Worm (Caenorhabditis elegans) whole organism, young adult: ENCODE results near the gene Y4C6B.1.

Experiments used
- B0019.2 ChIP-seq: fragments of 200-800 bp; sonication (Bioruptor generic); conservative IDR thresholded peaks from 2 replicates; pipeline ENCODE4 v1.3.6; 2022; ENCODE audit warnings: missing genetic modification reagents, missing genetic modification characterization, missing compliant biosample characterization
- B0035.1 ChIP-seq: sonication (generic microtip); optimal IDR thresholded peaks from 2 replicates; lab custom pipeline; 2016; ENCODE audit warnings: missing genetic modification characterization, mild to moderate bottlenecking, missing compliant biosample characterization, missing genotype, missing genetic modification reagents
- B0261.1 ChIP-seq: sonication (generic microtip); optimal IDR thresholded peaks from 2 replicates; lab custom pipeline; 2016; ENCODE audit warnings: mild to moderate bottlenecking, missing genetic modification characterization, moderate library complexity, missing compliant biosample characterization
- B0336.3 ChIP-seq: fragments of 200-800 bp; sonication (Bioruptor generic); IDR thresholded peaks from 2 replicates; pipeline ENCODE4 v1.3.6; 2022; ENCODE audit warnings: missing genetic modification characterization, missing compliant biosample characterization
- C06A6.2 ChIP-seq: fragments of 200-800 bp; sonication (Bioruptor generic); conservative IDR thresholded peaks from 2 replicates; pipeline ENCODE4 v1.3.6; 2022; ENCODE audit warnings: missing genetic modification characterization, missing compliant biosample characterization
- D2030.7 ChIP-seq: fragments of 200-800 bp; sonication (Bioruptor generic); IDR thresholded peaks from 2 replicates; pipeline ENCODE4 v1.3.6; 2022; ENCODE audit warnings: missing genetic modification reagents, missing genetic modification characterization, missing compliant biosample characterization
- F23B12.7 ChIP-seq: sonication (generic microtip); optimal IDR thresholded peaks from 2 replicates; lab custom pipeline; 2017; ENCODE audit warnings: missing genetic modification characterization, mild to moderate bottlenecking, missing compliant biosample characterization, antibody characterized with exemption, moderate library complexity; ENCODE audit not compliant: insufficient read depth
- F39B2.1 ChIP-seq: fragments of 200-800 bp; sonication (Bioruptor generic); IDR thresholded peaks from 2 replicates; pipeline ENCODE4 v1.3.6; 2022; ENCODE audit warnings: missing genetic modification reagents, missing genetic modification characterization, missing compliant biosample characterization
- F57C9.4 ChIP-seq: sonication (generic microtip); optimal IDR thresholded peaks from 2 replicates; lab custom pipeline; 2017; ENCODE audit warnings: mild to moderate bottlenecking, missing genetic modification characterization, missing compliant biosample characterization
- K12H6.12 ChIP-seq: fragments of 200-800 bp; sonication (Bioruptor generic); optimal IDR thresholded peaks from 2 replicates; lab custom pipeline; 2018; ENCODE audit warnings: mild to moderate bottlenecking, missing genetic modification characterization, missing compliant biosample characterization
- Y53F4B.3 ChIP-seq: fragments of 200-800 bp; sonication (Bioruptor generic); IDR thresholded peaks from 2 replicates; pipeline ENCODE4 v1.3.6; 2022; ENCODE audit warnings: missing genetic modification reagents, missing genetic modification characterization, missing compliant biosample characterization
- Y79H2A.3 ChIP-seq: fragments of 200-800 bp; sonication (Bioruptor generic); conservative IDR thresholded peaks from 2 replicates; pipeline ENCODE4 v1.3.6; 2022; ENCODE audit warnings: missing genetic modification reagents, missing genetic modification characterization, missing compliant biosample characterization
- akir-1 ChIP-seq: fragments of 200-800 bp; sonication (Bioruptor generic); optimal IDR thresholded peaks from 2 replicates; lab custom pipeline; 2018; ENCODE audit warnings: mild to moderate bottlenecking, missing genetic modification characterization, moderate library complexity, missing compliant biosample characterization
- aptf-2 ChIP-seq: fragments of 200-800 bp; sonication (Bioruptor generic); conservative IDR thresholded peaks from 2 replicates; pipeline ENCODE4 v1.3.6; 2022; ENCODE audit warnings: missing genetic modification reagents, missing genetic modification characterization, missing compliant biosample characterization
- attf-6 ChIP-seq: fragments of 200-800 bp; sonication (Bioruptor generic); IDR thresholded peaks from 2 replicates; pipeline ENCODE4 v1.3.6; 2022; ENCODE audit warnings: missing genetic modification reagents, missing genetic modification characterization, missing compliant biosample characterization
- ceh-27 ChIP-seq: fragments of 200-800 bp; sonication (Bioruptor generic); optimal IDR thresholded peaks from 2 replicates; lab custom pipeline; 2018; ENCODE audit warnings: mild to moderate bottlenecking, missing genetic modification characterization, moderate library complexity, missing compliant biosample characterization
- ceh-40 ChIP-seq: fragments of 200-800 bp; sonication (Bioruptor generic); IDR thresholded peaks from 2 replicates; pipeline ENCODE4 v1.3.6; 2022; ENCODE audit warnings: missing genetic modification characterization, missing compliant biosample characterization
- ceh-79 ChIP-seq: sonication (generic microtip); optimal IDR thresholded peaks from 2 replicates; lab custom pipeline; 2017; ENCODE audit warnings: mild to moderate bottlenecking, missing genetic modification characterization, missing compliant biosample characterization
- dox-1 ChIP-seq: fragments of 200-800 bp; sonication (Bioruptor generic); IDR thresholded peaks from 2 replicates; pipeline ENCODE4 v1.3.6; 2022; ENCODE audit warnings: missing genetic modification reagents, missing genetic modification characterization, missing compliant biosample characterization
- dpff-1 ChIP-seq: sonication (generic microtip); optimal IDR thresholded peaks from 2 replicates; lab custom pipeline; 2017; ENCODE audit warnings: mild to moderate bottlenecking, missing genetic modification characterization, missing compliant biosample characterization
- egl-44 ChIP-seq: fragments of 200-800 bp; sonication (Bioruptor generic); IDR thresholded peaks from 2 replicates; pipeline ENCODE4 v1.3.6; 2022; ENCODE audit warnings: missing genetic modification reagents, missing genetic modification characterization, missing compliant biosample characterization
- ets-4 ChIP-seq: fragments of 200-800 bp; sonication (Bioruptor generic); optimal IDR thresholded peaks from 2 replicates; lab custom pipeline; 2018; ENCODE audit warnings: mild to moderate bottlenecking, missing genetic modification characterization, missing compliant biosample characterization
- hmg-1.2 ChIP-seq: fragments of 200-800 bp; sonication (Bioruptor generic); IDR thresholded peaks from 2 replicates; pipeline ENCODE4 v1.3.6; 2022; ENCODE audit warnings: missing genetic modification reagents, missing genetic modification characterization, missing compliant biosample characterization
- lag-1 ChIP-seq: fragments of 200-800 bp; sonication (Bioruptor generic); IDR thresholded peaks from 2 replicates; pipeline ENCODE4 v1.3.6; 2022; ENCODE audit warnings: missing genetic modification reagents, missing genetic modification characterization, missing compliant biosample characterization
- lin-35 ChIP-seq, 3 experiments: fragments of 150-350 bp in 2 of 3; sonication (generic microtip) in 1 of 3; optimal IDR thresholded peaks; 2 replicates each; lab custom pipeline; 2014 to 2018; ENCODE audit warnings: missing biosample characterization in 3 of 3, missing genetic modification characterization in 3 of 3, missing genetic modification reagents in 3 of 3
- lin-40 ChIP-seq: sonication (generic microtip); optimal IDR thresholded peaks from 2 replicates; lab custom pipeline; 2016; ENCODE audit warnings: missing genetic modification characterization, mild to moderate bottlenecking, missing compliant biosample characterization, missing genotype, missing genetic modification reagents
- lin-54 ChIP-seq: fragments of 200-800 bp; sonication (Bioruptor generic); optimal IDR thresholded peaks from 2 replicates; lab custom pipeline; 2018; ENCODE audit warnings: mild to moderate bottlenecking, missing genetic modification characterization, missing compliant biosample characterization
- lir-1 ChIP-seq: fragments of 200-800 bp; sonication (Bioruptor generic); conservative IDR thresholded peaks from 2 replicates; pipeline ENCODE4 v1.3.6; 2022; ENCODE audit warnings: missing genetic modification reagents, missing genetic modification characterization, missing compliant biosample characterization
- lsy-27 ChIP-seq: sonication (generic microtip); optimal IDR thresholded peaks from 2 replicates; lab custom pipeline; 2017; ENCODE audit warnings: missing genetic modification characterization, mild to moderate bottlenecking, missing compliant biosample characterization, antibody characterized with exemption, missing genotype, borderline replicate concordance; ENCODE audit not compliant: insufficient read depth
- madf-3 ChIP-seq: fragments of 200-800 bp; sonication (Bioruptor generic); IDR thresholded peaks from 2 replicates; pipeline ENCODE4 v1.3.6; 2022; ENCODE audit warnings: missing genetic modification reagents, missing genetic modification characterization, missing compliant biosample characterization
- madf-6 ChIP-seq: fragments of 200-800 bp; sonication (Bioruptor generic); IDR thresholded peaks from 2 replicates; pipeline ENCODE4 v1.3.6; 2022; ENCODE audit warnings: missing genetic modification reagents, missing genetic modification characterization, missing compliant biosample characterization
- mel-28 ChIP-seq: sonication (generic microtip); optimal IDR thresholded peaks from 2 replicates; lab custom pipeline; 2016; ENCODE audit warnings: borderline replicate concordance, mild to moderate bottlenecking, missing genetic modification characterization, missing compliant biosample characterization
- mxl-1 ChIP-seq: sonication (generic microtip); optimal IDR thresholded peaks from 2 replicates; lab custom pipeline; 2016; ENCODE audit warnings: missing genetic modification characterization, missing compliant biosample characterization
- nhr-27 ChIP-seq: fragments of 200-800 bp; sonication (Bioruptor generic); optimal IDR thresholded peaks from 2 replicates; lab custom pipeline; 2018; ENCODE audit warnings: mild to moderate bottlenecking, missing genetic modification characterization, moderate library complexity, missing compliant biosample characterization
- nhr-80 ChIP-seq: sonication (generic microtip); optimal IDR thresholded peaks from 2 replicates; lab custom pipeline; 2016; ENCODE audit warnings: missing genetic modification characterization, missing compliant biosample characterization
- repo-1 ChIP-seq: sonication (generic microtip); optimal IDR thresholded peaks from 2 replicates; lab custom pipeline; 2017; ENCODE audit warnings: mild to moderate bottlenecking, missing genetic modification characterization, missing compliant biosample characterization
- sdz-38 ChIP-seq: sonication (generic microtip); optimal IDR thresholded peaks from 2 replicates; lab custom pipeline; 2016; ENCODE audit warnings: missing genotype, missing genetic modification characterization, missing compliant biosample characterization
- snpc-1.3 ChIP-seq: sonication (generic microtip); optimal IDR thresholded peaks from 2 replicates; lab custom pipeline; 2017; ENCODE audit warnings: missing genetic modification characterization, mild to moderate bottlenecking, missing compliant biosample characterization, antibody characterized with exemption, moderate library complexity, missing genotype, missing genetic modification reagents; ENCODE audit not compliant: insufficient read depth
- snpc-4 ChIP-seq, 5 experiments: fragments of 150-350 bp in 1 of 5; sonication (generic microtip) in 4 of 5; optimal IDR thresholded peaks; 2 replicates each; lab custom pipeline; 2014 to 2018; ENCODE audit warnings: missing genetic modification characterization in 5 of 5, missing biosample characterization in 3 of 5, antibody characterized with exemption in 2 of 5, mild to moderate bottlenecking in 2 of 5, missing compliant biosample characterization in 2 of 5, missing genotype in 2 of 5, moderate library complexity in 2 of 5, missing genetic modification reagents in 1 of 5
- somi-1 ChIP-seq: fragments of 200-800 bp; sonication (Bioruptor generic); optimal IDR thresholded peaks from 2 replicates; lab custom pipeline; 2018; ENCODE audit warnings: mild to moderate bottlenecking, missing genetic modification characterization, missing compliant biosample characterization
- sptf-2 ChIP-seq: fragments of 200-800 bp; sonication (Bioruptor generic); optimal IDR thresholded peaks from 2 replicates; lab custom pipeline; 2018; ENCODE audit warnings: mild to moderate bottlenecking, missing genetic modification characterization, missing compliant biosample characterization
- tbp1 ChIP-seq: fragments of 200-800 bp; sonication (Bioruptor generic); optimal IDR thresholded peaks from 2 replicates; lab custom pipeline; 2018; ENCODE audit warnings: mild to moderate bottlenecking, missing genetic modification characterization, missing compliant biosample characterization
- tlf-1 ChIP-seq: fragments of 200-800 bp; sonication (Bioruptor generic); optimal IDR thresholded peaks from 2 replicates; lab custom pipeline; 2018; ENCODE audit warnings: mild to moderate bottlenecking, missing genetic modification characterization, missing compliant biosample characterization
- xnd-1 ChIP-seq: sonication (generic microtip); optimal IDR thresholded peaks from 2 replicates; lab custom pipeline; 2016; ENCODE audit warnings: missing genotype, missing genetic modification reagents, missing genetic modification characterization, missing compliant biosample characterization
- ztf-18 ChIP-seq: sonication (generic microtip); optimal IDR thresholded peaks from 2 replicates; lab custom pipeline; 2016; ENCODE audit warnings: missing genotype, mild to moderate bottlenecking, missing genetic modification characterization, missing compliant biosample characterization
- ztf-22 ChIP-seq: fragments of 200-800 bp; sonication (Bioruptor generic); optimal IDR thresholded peaks from 2 replicates; lab custom pipeline; 2018; ENCODE audit warnings: mild to moderate bottlenecking, missing genetic modification characterization, moderate library complexity, missing compliant biosample characterization

Y4C6B.1 gene

ce11 chrIV:5393566-5393965, 39.3 kb downstream of the Y4C6B.1 start:
- TF ChIP-seq nhr-80 (peak; percentile 43), tlf-1 (peak; percentile 1), B0336.3 (GFP tag; lab: Robert Waterston, UW) (0 out of 2 replicates have a peak, but pooled peaks have one; percentile 10), snpc-4 (GFP tag; optimal IDR thresholded peaks at IDR 0.05; lab: Kevin White, UChicago) (no peak), snpc-4 (tag; optimal IDR thresholded peaks at IDR 0.05; lab: Kevin White, UChicago) (peak in 1 of 4 experiments; percentile 45), attf-6 (0 out of 2 replicates have a peak, but pooled peaks have one; percentile 46), F39B2.1 (no peak), snpc-1.3 (tag; lab: Kevin White, UChicago) (peak; percentile 4), hmg-1.2 (GFP tag; lab: Robert Waterston, UW) (0 out of 2 replicates have a peak, but pooled peaks have one; percentile 16), sptf-2 (GFP tag; lab: Kevin White, UChicago) (no peak)

ce11 chrIV:5394687-5395086, 40.4 kb downstream of the Y4C6B.1 start, which contains the start of the genes perm-3 and swsn-6:
perm-3 (minus strand) TSS chrIV:5394804.
swsn-6 (plus strand) TSS chrIV:5395033.
- TF ChIP-seq Y79H2A.3 (GFP tag; lab: Robert Waterston, UW), result no peak
- peak; percentile 96 for TF ChIP-seq ztf-18 (tag; lab: Kevin White, UChicago)
- no peak for TF ChIP-seq K12H6.12
- TF ChIP-seq B0019.2, result no peak
- no peak; the same call in 1 of the 2 replicates for TF ChIP-seq C06A6.2 (GFP tag; lab: Robert Waterston, UW)
- no peak for TF ChIP-seq egl-44 (GFP tag; lab: Robert Waterston, UW)
- TF ChIP-seq lin-54, result peak; percentile 81
- peak; percentile 21 for TF ChIP-seq xnd-1
- no peak for TF ChIP-seq somi-1 (GFP tag; lab: Kevin White, UChicago)
- TF ChIP-seq lsy-27 (tag; lab: Kevin White, UChicago), result no peak
- TF ChIP-seq dox-1, result peak; percentile 83
- no peak for TF ChIP-seq mel-28 (tag; lab: Kevin White, UChicago)
- no peak for TF ChIP-seq dpff-1 (tag; lab: Kevin White, UChicago)
- TF ChIP-seq madf-3 (GFP tag; lab: Robert Waterston, UW), result peak; percentile 64; the same call in 1 of the 2 replicates
- TF ChIP-seq lag-1 (GFP tag; lab: Robert Waterston, UW), result no peak
- TF ChIP-seq mxl-1 (tag; lab: Kevin White, UChicago), result no peak
- TF ChIP-seq sdz-38, result no peak
- no peak for TF ChIP-seq akir-1 (GFP tag; lab: Kevin White, UChicago)
- no peak for TF ChIP-seq Y53F4B.3 (GFP tag; lab: Robert Waterston, UW)
- TF ChIP-seq lin-35 (GFP tag; optimal IDR thresholded peaks at IDR 0.05; lab: Kevin White, UChicago), result peak in 2 of 3 experiments; percentile 33 to 79
- no peak for TF ChIP-seq B0035.1 (tag; lab: Kevin White, UChicago)
- peak; percentile 70; the same call in 1 of the 2 replicates for TF ChIP-seq madf-6 (GFP tag; lab: Robert Waterston, UW)
- no peak for TF ChIP-seq ceh-40 (GFP tag; lab: Robert Waterston, UW)
- TF ChIP-seq tbp1 (GFP tag; lab: Kevin White, UChicago), result peak; percentile 50
- no peak for TF ChIP-seq B0261.1 (tag; lab: Kevin White, UChicago)
- no peak for TF ChIP-seq ets-4 (GFP tag; lab: Kevin White, UChicago)
- no peak for TF ChIP-seq tlf-1
- no peak for TF ChIP-seq repo-1 (tag; lab: Kevin White, UChicago)
- no peak for TF ChIP-seq ceh-79
- peak; percentile 18 for TF ChIP-seq snpc-1.3 (tag; lab: Kevin White, UChicago)
- TF ChIP-seq lir-1, result peak; percentile 34; the same call in 1 of the 2 replicates
- peak; percentile 34 for TF ChIP-seq F23B12.7 (tag; lab: Kevin White, UChicago)
- no peak for TF ChIP-seq ztf-22 (GFP tag; lab: Kevin White, UChicago)
- peak; percentile 81 for TF ChIP-seq lin-40 (tag; lab: Kevin White, UChicago)
- TF ChIP-seq aptf-2 (GFP tag; lab: Robert Waterston, UW), result no peak
- no peak for TF ChIP-seq ceh-27 (GFP tag; lab: Kevin White, UChicago)
- peak; percentile 46; the same call in 1 of the 2 replicates for TF ChIP-seq D2030.7 (GFP tag; lab: Robert Waterston, UW)
- TF ChIP-seq F57C9.4, result no peak
- TF ChIP-seq nhr-27 (tag; lab: Kevin White, UChicago), result no peak
